Worm (Caenorhabditis elegans): ENCODE data around the gene C08H9.16.

DNA sequence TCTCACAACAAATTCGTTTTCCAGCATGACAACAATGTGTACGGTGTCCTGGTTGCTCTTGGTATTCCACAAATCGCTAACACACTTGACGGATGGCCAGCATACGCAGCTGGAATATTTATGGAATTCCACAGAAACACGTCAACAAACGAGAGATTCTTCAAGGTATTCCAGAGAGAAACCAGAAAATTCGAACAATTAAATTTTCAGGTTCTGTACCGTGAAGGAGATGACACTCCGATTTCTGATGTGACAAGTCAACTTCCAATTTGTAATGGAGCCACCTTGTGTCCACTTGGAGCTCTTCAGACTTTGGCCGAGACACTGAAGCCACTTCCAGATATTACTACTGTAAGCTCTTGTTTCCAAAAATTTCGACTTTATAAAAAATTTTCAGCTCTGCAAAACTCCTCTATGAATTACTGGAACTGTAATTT lies 41.4 kb downstream of the C08H9.16 start:
- TF ChIP-seq cog-1 (tag; optimal IDR thresholded peaks at IDR 0.05) (no peak), tab-1 (GFP tag; IDR thresholded peaks at IDR 0.05) (no peak), med-1 (GFP tag; optimal IDR thresholded peaks at IDR 0.05; ENCODE audit: insufficient read depth) (no peak)

Data from whole organism, midembryonic.